Fruit fly (Drosophila melanogaster): ENCODE data around the gene Cyp4ac1.

- TF ChIP-seq usp (GFP tag; optimal IDR thresholded peaks at IDR 0.05) (no peak), pan (optimal IDR thresholded peaks at IDR 0.05) (no peak), Myc (optimal IDR thresholded peaks at IDR 0.05) (no peak), psq (GFP tag; optimal IDR thresholded peaks at IDR 0.05) (no peak), Mio (GFP tag; optimal IDR thresholded peaks at IDR 0.05) (no peak), woc (GFP tag; optimal IDR thresholded peaks at IDR 0.05) (no peak), Hr78 (GFP tag; optimal IDR thresholded peaks at IDR 0.05) (no peak), Abd-B (GFP tag; optimal IDR thresholded peaks at IDR 0.05) (no peak), foxo (GFP tag; optimal IDR thresholded peaks at IDR 0.05) (no peak), Hr83 (GFP tag; optimal IDR thresholded peaks at IDR 0.05; ENCODE audit: poor library complexity, severe bottlenecking) (no peak), brk (GFP tag; optimal IDR thresholded peaks at IDR 0.05) (no peak), sv (GFP tag; optimal IDR thresholded peaks at IDR 0.05) (no peak)
These were observed 40.6 kb downstream of the Cyp4ac1 start for dm6 chr2L:5304367-5304766.
